Fruit fly (Drosophila melanogaster): Measurements from ENCODE around the gene CG45089.

DNA sequence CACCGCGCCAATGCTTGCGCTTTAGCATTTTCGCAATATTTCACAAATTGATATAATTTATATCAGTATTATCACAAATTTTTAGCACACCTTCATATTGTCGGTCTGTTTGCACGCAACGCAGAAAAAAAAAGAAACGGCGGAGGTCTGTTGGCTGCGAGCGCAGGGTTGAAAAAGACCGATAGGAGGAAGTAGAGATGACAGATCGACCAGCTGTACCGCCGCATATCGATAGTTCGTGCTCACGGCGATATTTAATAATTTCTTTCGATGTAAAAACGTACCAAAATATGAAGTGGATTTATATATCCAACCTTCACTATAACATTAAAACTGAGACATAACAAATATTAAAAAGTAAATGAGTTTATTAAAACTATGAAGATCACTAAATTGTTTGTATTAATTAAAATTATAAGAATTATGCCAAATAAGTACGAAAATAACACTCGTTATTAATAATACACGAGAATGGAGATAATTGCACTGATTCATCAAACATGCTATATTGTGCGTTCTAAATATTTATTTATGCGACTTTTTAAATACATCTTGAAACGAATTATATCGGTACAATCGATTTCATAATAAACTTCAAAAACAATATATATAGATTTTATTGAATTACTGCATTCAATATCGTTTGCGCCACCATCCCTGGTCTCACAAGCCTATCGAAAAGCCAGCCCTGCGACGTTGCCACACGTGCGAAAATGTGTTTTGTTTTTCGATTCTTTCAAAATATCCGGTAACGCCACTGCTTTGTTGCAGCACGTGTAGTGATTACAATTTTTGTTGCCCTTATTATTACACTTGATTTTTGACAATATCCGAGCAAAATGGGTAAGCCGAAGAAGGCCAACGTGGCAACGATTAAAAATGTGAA is 7.8 kb upstream of the CG45089 start, which contains the start of the genes RpS6 and bys:
- TF ChIP-seq Hey (tag; optimal IDR thresholded peaks at IDR 0.05) = no peak
- no peak for TF ChIP-seq gt (GFP tag; IDR thresholded peaks at IDR 0.05)
- TF ChIP-seq lilli (GFP tag; optimal IDR thresholded peaks at IDR 0.05) = peak; percentile 10
- TF ChIP-seq pho (GFP tag; optimal IDR thresholded peaks at IDR 0.05) = no peak
- TF ChIP-seq Blimp-1 (GFP tag; optimal IDR thresholded peaks at IDR 0.05) = no peak
- TF ChIP-seq maf-S (GFP tag; optimal IDR thresholded peaks at IDR 0.05) = peak; percentile 18

All from whole organism, embryonic.